Fruit fly (Drosophila melanogaster) whole organism, embryonic: Measurements from ENCODE around the gene CG32299.

Experiments
- B-H2 ChIP-seq: fragments of 200-800 bp; sonication (Bioruptor generic); optimal IDR thresholded peaks from 2 replicates; lab custom pipeline; 2018; ENCODE audit warnings: missing biosample characterization, mild to moderate bottlenecking, missing genetic modification characterization
- CG10431 ChIP-seq: fragments of 200-800 bp; sonication (Bioruptor generic); optimal IDR thresholded peaks from 3 replicates; lab custom pipeline; 2018; ENCODE audit warnings: missing biosample characterization, mild to moderate bottlenecking, missing genetic modification characterization
- CG11085 ChIP-seq: fragments of 200-800 bp; sonication (Bioruptor generic); IDR thresholded peaks from 2 replicates; pipeline ENCODE4 v1.3.6; 2022; ENCODE audit warnings: missing biosample characterization, missing genetic modification characterization
- CG12219 ChIP-seq: fragments of 200-800 bp; sonication (Bioruptor generic); optimal IDR thresholded peaks from 3 replicates; lab custom pipeline; 2018; ENCODE audit warnings: missing biosample characterization, mild to moderate bottlenecking, missing genetic modification characterization
- CG12769 ChIP-seq: fragments of 200-800 bp; sonication (Bioruptor generic); optimal IDR thresholded peaks from 2 replicates; lab custom pipeline; 2019; ENCODE audit warnings: missing biosample characterization, mild to moderate bottlenecking, missing genetic modification characterization, moderate library complexity
- CG12942 ChIP-seq: fragments of 200-800 bp; sonication (Bioruptor generic); optimal IDR thresholded peaks from 3 replicates; lab custom pipeline; 2016; ENCODE audit warnings: missing biosample characterization, missing genetic modification characterization
- CG14050 ChIP-seq: fragments of 200-800 bp; sonication (Bioruptor generic); IDR thresholded peaks from 3 replicates; pipeline ENCODE4 v1.3.6; 2022; ENCODE audit warnings: missing biosample characterization, missing genetic modification characterization
- CG14965 ChIP-seq: fragments of 200-800 bp; sonication (Bioruptor generic); optimal IDR thresholded peaks from 2 replicates; lab custom pipeline; 2016; ENCODE audit warnings: missing biosample characterization, missing genetic modification characterization, borderline replicate concordance
- CG17612 ChIP-seq: fragments of 200-800 bp; sonication (Bioruptor generic); IDR thresholded peaks from 2 replicates; pipeline ENCODE4 v1.3.6; 2022; ENCODE audit warnings: missing biosample characterization, missing genetic modification characterization
- CG3065 ChIP-seq: fragments of 200-800 bp; sonication (Bioruptor generic); optimal IDR thresholded peaks from 2 replicates; lab custom pipeline; 2016; ENCODE audit warnings: missing biosample characterization, missing genetic modification characterization
- CG32772 ChIP-seq: fragments of 200-800 bp; sonication (Bioruptor generic); IDR thresholded peaks from 2 replicates; pipeline ENCODE4 v1.3.6; 2022; ENCODE audit warnings: missing biosample characterization, missing genetic modification characterization
- CG4424 ChIP-seq: fragments of 200-800 bp; sonication (Bioruptor generic); optimal IDR thresholded peaks from 3 replicates; lab custom pipeline; 2016; ENCODE audit warnings: missing biosample characterization, missing genetic modification characterization
- CG6813 ChIP-seq: fragments of 200-800 bp; sonication (Bioruptor generic); optimal IDR thresholded peaks from 2 replicates; lab custom pipeline; 2017; ENCODE audit warnings: missing biosample characterization, missing genetic modification characterization, mild to moderate bottlenecking, moderate library complexity, missing genetic modification reagents
- CG7372 ChIP-seq: fragments of 200-800 bp; sonication (Bioruptor generic); IDR thresholded peaks from 2 replicates; pipeline ENCODE4 v1.3.6; 2022; ENCODE audit warnings: missing biosample characterization, missing genetic modification characterization
- CG7556 ChIP-seq: fragments of 200-800 bp; sonication (Bioruptor generic); optimal IDR thresholded peaks from 2 replicates; lab custom pipeline; 2017; ENCODE audit warnings: missing biosample characterization, mild to moderate bottlenecking, missing genetic modification characterization
- CG8765 ChIP-seq: fragments of 200-800 bp; sonication (Bioruptor generic); IDR thresholded peaks from 2 replicates; pipeline ENCODE4 v1.3.6; 2022; ENCODE audit warnings: missing biosample characterization, missing genetic modification characterization
- CG9727 ChIP-seq: fragments of 200-800 bp; sonication (Bioruptor generic); optimal IDR thresholded peaks from 3 replicates; lab custom pipeline; 2017; ENCODE audit warnings: missing biosample characterization, mild to moderate bottlenecking, missing genetic modification characterization
- CkIIα-i1 ChIP-seq: fragments of 200-800 bp; sonication (Bioruptor generic); IDR thresholded peaks from 2 replicates; pipeline ENCODE4 v1.3.6; 2022; ENCODE audit warnings: missing biosample characterization, missing genetic modification characterization
- Dfd ChIP-seq, 2 experiments: fragments of >200 bp; optimal IDR thresholded peaks; 2 replicates each; lab custom pipeline; 2017; ENCODE audit warnings: missing biosample characterization in 2 of 2, missing genetic modification characterization in 2 of 2
- Dip2 ChIP-seq: fragments of 200-800 bp; sonication (Bioruptor generic); IDR thresholded peaks from 2 replicates; pipeline ENCODE4 v1.3.6; 2022; ENCODE audit warnings: missing biosample characterization, missing genetic modification characterization
- Eip74EF ChIP-seq, 2 experiments: fragments of 200-800 bp in 1 of 2; fragments of >200 bp in 1 of 2; sonication (Bioruptor generic) in 1 of 2; optimal IDR thresholded peaks; 2 replicates each; lab custom pipeline; 2017 to 2019; ENCODE audit warnings: missing biosample characterization in 2 of 2, missing genetic modification characterization in 2 of 2, mild to moderate bottlenecking in 1 of 2, moderate library complexity in 1 of 2
- Fer3 ChIP-seq: fragments of 200-800 bp; sonication (Bioruptor generic); optimal IDR thresholded peaks from 2 replicates; lab custom pipeline; 2018; ENCODE audit warnings: missing biosample characterization, mild to moderate bottlenecking, missing genetic modification characterization, moderate library complexity
- H2.0 ChIP-seq: fragments of 200-800 bp; sonication (Bioruptor generic); IDR thresholded peaks from 2 replicates; pipeline ENCODE4 v1.3.6; 2022; ENCODE audit warnings: missing biosample characterization, missing genetic modification characterization
- Lim3 ChIP-seq: fragments of 200-800 bp; sonication (Bioruptor generic); IDR thresholded peaks from 2 replicates; pipeline ENCODE4 v1.3.6; 2022; ENCODE audit warnings: missing biosample characterization, missing genetic modification characterization
- MBD-R2 ChIP-seq: fragments of 200-800 bp; sonication (Bioruptor generic); IDR thresholded peaks from 2 replicates; pipeline ENCODE4 v1.3.6; 2022; ENCODE audit warnings: missing biosample characterization, missing genetic modification characterization
- Pdp1 ChIP-seq, 2 experiments: fragments of 200-800 bp; sonication (Bioruptor generic); optimal IDR thresholded peaks; 3 replicates each; lab custom pipeline; 2016; ENCODE audit warnings: missing biosample characterization in 2 of 2, missing genetic modification characterization in 2 of 2, mild to moderate bottlenecking in 1 of 2, moderate library complexity in 1 of 2
- Ravus ChIP-seq: fragments of 200-800 bp; sonication (Bioruptor generic); IDR thresholded peaks from 2 replicates; pipeline ENCODE4 v1.3.6; 2022; ENCODE audit warnings: missing biosample characterization, missing genetic modification characterization
- Six4 ChIP-seq: fragments of 200-800 bp; sonication (Bioruptor generic); optimal IDR thresholded peaks from 2 replicates; lab custom pipeline; 2016; ENCODE audit warnings: missing biosample characterization, missing genetic modification characterization
- Sox100B ChIP-seq: fragments of 200-800 bp; sonication (Bioruptor generic); optimal IDR thresholded peaks from 3 replicates; lab custom pipeline; 2018; ENCODE audit warnings: missing biosample characterization, mild to moderate bottlenecking, missing genetic modification characterization
- Taf1 ChIP-seq: fragments of 200-800 bp; sonication (Bioruptor generic); IDR thresholded peaks from 2 replicates; pipeline ENCODE4 v1.3.6; 2022; ENCODE audit warnings: missing biosample characterization, missing genetic modification characterization
- Tbp ChIP-seq: fragments of >200 bp; optimal IDR thresholded peaks from 2 replicates; lab custom pipeline; 2018; ENCODE audit warnings: missing biosample characterization, missing genetic modification characterization
- ato ChIP-seq: fragments of 200-800 bp; sonication (Bioruptor generic); IDR thresholded peaks from 2 replicates; pipeline ENCODE4 v1.3.6; 2022; ENCODE audit warnings: missing biosample characterization, missing genetic modification characterization; ENCODE audit not compliant: partially characterized antibody
- bbx ChIP-seq: fragments of 200-800 bp; sonication (Bioruptor generic); IDR thresholded peaks from 2 replicates; pipeline ENCODE4 v1.3.6; 2022; ENCODE audit warnings: missing biosample characterization, missing genetic modification characterization; ENCODE audit not compliant: partially characterized antibody
- bcd ChIP-seq: fragments of 200-800 bp; sonication (Bioruptor generic); optimal IDR thresholded peaks from 2 replicates; lab custom pipeline; 2017; ENCODE audit warnings: missing biosample characterization, mild to moderate bottlenecking, missing genetic modification characterization
- bsh ChIP-seq, 2 experiments: fragments of 200-800 bp; sonication (Bioruptor generic); optimal IDR thresholded peaks; 2 replicates each; lab custom pipeline; 2017 to 2018; ENCODE audit warnings: mild to moderate bottlenecking in 2 of 2, missing biosample characterization in 2 of 2, missing genetic modification characterization in 2 of 2, moderate library complexity in 1 of 2
- crc ChIP-seq: fragments of 200-800 bp; sonication (Bioruptor generic); optimal IDR thresholded peaks from 2 replicates; lab custom pipeline; 2016; ENCODE audit warnings: missing biosample characterization, missing genetic modification characterization
- ems ChIP-seq: fragments of 200-800 bp; sonication (Bioruptor generic); optimal IDR thresholded peaks from 3 replicates; lab custom pipeline; 2016; ENCODE audit warnings: missing biosample characterization, missing genetic modification characterization
- ewg ChIP-seq: fragments of 200-800 bp; sonication (Bioruptor generic); optimal IDR thresholded peaks from 3 replicates; lab custom pipeline; 2017; ENCODE audit warnings: mild to moderate bottlenecking, missing biosample characterization, missing genetic modification reagents, missing genetic modification characterization
- gce ChIP-seq: fragments of 200-800 bp; sonication (Bioruptor generic); IDR thresholded peaks from 3 replicates; pipeline ENCODE4 v1.3.6; 2022; ENCODE audit warnings: missing biosample characterization, missing genetic modification characterization
- kah ChIP-seq: fragments of 200-800 bp; sonication (Bioruptor generic); optimal IDR thresholded peaks from 2 replicates; lab custom pipeline; 2018; ENCODE audit warnings: missing biosample characterization, mild to moderate bottlenecking, missing genetic modification characterization
- klu ChIP-seq: fragments of 200-800 bp; sonication (Bioruptor generic); IDR thresholded peaks from 2 replicates; pipeline ENCODE4 v1.3.6; 2022; ENCODE audit warnings: missing biosample characterization, missing genetic modification characterization
- kni ChIP-seq: fragments of 200-800 bp; sonication (Bioruptor generic); optimal IDR thresholded peaks from 3 replicates; lab custom pipeline; 2017; ENCODE audit warnings: mild to moderate bottlenecking, missing biosample characterization, missing genetic modification reagents, missing genetic modification characterization
- mld ChIP-seq: fragments of 200-800 bp; sonication (Bioruptor generic); IDR thresholded peaks from 3 replicates; pipeline ENCODE4 v1.3.6; 2022; ENCODE audit warnings: missing biosample characterization, missing genetic modification characterization; ENCODE audit not compliant: partially characterized antibody
- nerfin-2 ChIP-seq: fragments of 200-800 bp; sonication (Bioruptor generic); IDR thresholded peaks from 2 replicates; pipeline ENCODE4 v1.3.6; 2022; ENCODE audit warnings: missing biosample characterization, missing genetic modification characterization; ENCODE audit not compliant: partially characterized antibody
- sima ChIP-seq: fragments of 200-800 bp; sonication (Bioruptor generic); optimal IDR thresholded peaks from 2 replicates; lab custom pipeline; 2016; ENCODE audit warnings: missing biosample characterization, missing genetic modification characterization
- slou ChIP-seq: fragments of 200-800 bp; sonication (Bioruptor generic); optimal IDR thresholded peaks from 3 replicates; lab custom pipeline; 2016; ENCODE audit warnings: missing biosample characterization, missing genetic modification characterization
- stwl ChIP-seq: fragments of 200-800 bp; sonication (Bioruptor generic); optimal IDR thresholded peaks from 3 replicates; lab custom pipeline; 2018; ENCODE audit warnings: missing biosample characterization, mild to moderate bottlenecking, missing genetic modification characterization, moderate library complexity
- tup ChIP-seq: fragments of 200-800 bp; sonication (Bioruptor generic); optimal IDR thresholded peaks from 2 replicates; lab custom pipeline; 2016; ENCODE audit warnings: missing biosample characterization, mild to moderate bottlenecking, missing genetic modification characterization, moderate library complexity
- vnd ChIP-seq: fragments of 200-800 bp; sonication (Bioruptor generic); IDR thresholded peaks from 3 replicates; pipeline ENCODE4 v1.3.6; 2022; ENCODE audit warnings: missing biosample characterization, missing genetic modification characterization; ENCODE audit not compliant: partially characterized antibody
- wdn ChIP-seq: fragments of 200-800 bp; sonication (Bioruptor generic); IDR thresholded peaks from 2 replicates; pipeline ENCODE4 v1.3.6; 2022; ENCODE audit warnings: missing biosample characterization, missing genetic modification characterization

Gene CG32299

DNA sequence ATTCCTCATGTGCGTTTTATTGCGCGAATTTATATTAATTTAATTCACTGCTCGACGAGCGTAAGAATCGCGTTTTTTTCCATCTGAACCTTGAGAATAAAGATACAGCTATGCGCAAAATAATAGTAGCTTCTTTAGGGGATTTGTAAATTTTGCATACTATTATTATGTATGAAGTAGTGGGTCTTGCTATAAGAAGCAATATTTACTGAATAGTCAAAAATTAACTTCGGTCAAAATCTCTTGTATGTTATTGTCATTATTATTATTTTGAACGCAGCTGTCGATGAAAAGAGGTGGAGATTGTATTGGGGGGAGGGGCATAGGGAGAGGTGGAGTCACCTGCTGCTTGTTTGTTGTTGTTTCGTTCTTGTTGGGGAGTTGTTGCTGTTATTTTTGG, 28.0 kb upstream of the CG32299 start (continued):
- TF ChIP-seq CkIIα-i1 (GFP tag; lab: Robert Waterston, UW), result peak; percentile 37; the same call in 1 of the 2 replicates
- peak; percentile 68 for TF ChIP-seq CG7556 (GFP tag; lab: Kevin White, UChicago)
- TF ChIP-seq CG4424 (GFP tag; lab: Kevin White, UChicago), result peak; percentile 86
- TF ChIP-seq CG8765 (GFP tag; lab: Robert Waterston, UW), result peak; percentile 59
- peak; percentile 72 for TF ChIP-seq CG14050 (GFP tag; lab: Robert Waterston, UW)
- no peak for TF ChIP-seq bbx (GFP tag; lab: Robert Waterston, UW)
- TF ChIP-seq CG7372 (GFP tag; lab: Robert Waterston, UW), result peak; percentile 84
- TF ChIP-seq nerfin-2 (GFP tag; lab: Robert Waterston, UW), result no peak
- peak; percentile 43 for TF ChIP-seq CG14965 (GFP tag; lab: Kevin White, UChicago)
- peak; percentile 71 for TF ChIP-seq ems (GFP tag; lab: Kevin White, UChicago)
- peak; percentile 68 to 89 for TF ChIP-seq Pdp1 (GFP tag; optimal IDR thresholded peaks at IDR 0.05; lab: Kevin White, UChicago)
- TF ChIP-seq Dfd (GFP tag; optimal IDR thresholded peaks at IDR 0.05; lab: Kevin White, UChicago), result no peak
- no peak for TF ChIP-seq CG10431 (GFP tag; lab: Kevin White, UChicago)
- TF ChIP-seq Taf1 (GFP tag; lab: Robert Waterston, UW), result peak; percentile 40
- TF ChIP-seq CG12769 (tag; lab: Kevin White, UChicago), result peak; percentile 74
- peak; percentile 71 for TF ChIP-seq klu (GFP tag; lab: Robert Waterston, UW)
- no peak for TF ChIP-seq stwl (tag; lab: Kevin White, UChicago)
- TF ChIP-seq CG12942 (GFP tag; lab: Kevin White, UChicago), result peak; percentile 45
- peak; percentile 63 for TF ChIP-seq CG12219 (GFP tag; lab: Kevin White, UChicago)
- no peak for TF ChIP-seq kni
- no peak for TF ChIP-seq ato
- TF ChIP-seq slou (GFP tag; lab: Kevin White, UChicago), result peak; percentile 20
- TF ChIP-seq ewg, result peak; percentile 48
- TF ChIP-seq CG3065 (GFP tag; lab: Kevin White, UChicago), result no peak
- TF ChIP-seq tup (GFP tag; lab: Kevin White, UChicago), result peak; percentile 23
- peak; percentile 89 for TF ChIP-seq CG9727 (GFP tag; lab: Kevin White, UChicago)
- peak; percentile 60 for TF ChIP-seq wdn
- peak; percentile 86 for TF ChIP-seq Fer3
- TF ChIP-seq Sox100B (GFP tag; lab: Kevin White, UChicago), result peak; percentile 83
- TF ChIP-seq bcd, result peak; percentile 82
- TF ChIP-seq CG17612 (GFP tag; lab: Robert Waterston, UW), result no peak
- peak; percentile 59 for TF ChIP-seq CG11085 (GFP tag; lab: Robert Waterston, UW)
- TF ChIP-seq B-H2, result no peak
- TF ChIP-seq sima (GFP tag; lab: Kevin White, UChicago), result peak; percentile 78
- no peak for TF ChIP-seq vnd (GFP tag; lab: Robert Waterston, UW)
- TF ChIP-seq mld, result no peak
- TF ChIP-seq Six4 (GFP tag; lab: Kevin White, UChicago), result peak; percentile 82
- TF ChIP-seq Eip74EF (GFP tag; optimal IDR thresholded peaks at IDR 0.05; lab: Kevin White, UChicago), result peak in 1 of 2 experiments; percentile 91
- peak; percentile 88 for TF ChIP-seq CG32772 (GFP tag; lab: Robert Waterston, UW)
- peak; percentile 39 to 84 for TF ChIP-seq bsh (GFP tag; optimal IDR thresholded peaks at IDR 0.05; lab: Kevin White, UChicago)
- no peak for TF ChIP-seq Tbp
- TF ChIP-seq Ravus (GFP tag; lab: Robert Waterston, UW), result peak; percentile 70
- TF ChIP-seq kah (GFP tag; lab: Kevin White, UChicago), result peak; percentile 57
- TF ChIP-seq crc (GFP tag; lab: Kevin White, UChicago), result peak; percentile 40
- peak; percentile 13; the same call in 1 of the 2 replicates for TF ChIP-seq Dip2 (GFP tag; lab: Robert Waterston, UW)
- peak; percentile 87 for TF ChIP-seq CG6813 (GFP tag; lab: Kevin White, UChicago)
- TF ChIP-seq gce (GFP tag; lab: Robert Waterston, UW), result peak; percentile 32; the same call in 1 of the 3 replicates
- peak; percentile 75; the same call in 1 of the 2 replicates for TF ChIP-seq MBD-R2
- TF ChIP-seq H2.0 (GFP tag; lab: Robert Waterston, UW), result peak; percentile 80
- peak; percentile 84 for TF ChIP-seq Lim3 (GFP tag; lab: Robert Waterston, UW)
